Worm (Caenorhabditis elegans) whole organism, L4 larva: ENCODE results near the gene C25G4.7.

Experiments used
- F26F4.8 ChIP-seq: fragments of 200-800 bp; sonication (Bioruptor generic); conservative IDR thresholded peaks from 2 replicates; pipeline ENCODE4 v1.3.6; 2022; ENCODE audit warnings: missing genetic modification characterization, missing compliant biosample characterization
- F44E2.7 ChIP-seq: fragments of 200-800 bp; sonication (Bioruptor generic); IDR thresholded peaks from 2 replicates; pipeline ENCODE4 v2.1.2; 2022; ENCODE audit warnings: missing genetic modification characterization, missing compliant biosample characterization
- R02D3.7 ChIP-seq: fragments of 150-350 bp; sonication (generic microtip); optimal IDR thresholded peaks from 3 replicates; lab custom pipeline; 2014; ENCODE audit warnings: missing biosample characterization, missing genetic modification characterization
- T26A8.4 ChIP-seq: fragments of 200-800 bp; sonication (Bioruptor generic); IDR thresholded peaks from 2 replicates; pipeline ENCODE4 v1.3.6; 2022; ENCODE audit warnings: missing genetic modification characterization, missing compliant biosample characterization
- Y75B8A.6 ChIP-seq: fragments of 200-800 bp; sonication (Bioruptor generic); IDR thresholded peaks from 2 replicates; pipeline ENCODE4 v1.3.6; 2022; ENCODE audit warnings: missing genetic modification reagents, missing genetic modification characterization, missing compliant biosample characterization
- ama-1 ChIP-seq: fragments of 150-350 bp; optimal IDR thresholded peaks from 2 replicates; lab custom pipeline; 2014; ENCODE audit warnings: inconsistent platforms, mixed read lengths
- arid-1 ChIP-seq: fragments of 200-800 bp; sonication (Bioruptor generic); conservative IDR thresholded peaks from 2 replicates; pipeline ENCODE4 v1.3.6; 2022; ENCODE audit warnings: missing genetic modification reagents, missing genetic modification characterization, missing compliant biosample characterization
- attf-4 ChIP-seq: sonication (generic microtip); optimal IDR thresholded peaks from 3 replicates; lab custom pipeline; 2017; ENCODE audit warnings: missing biosample characterization, missing genetic modification characterization
- ceh-62 ChIP-seq: sonication (generic microtip); optimal IDR thresholded peaks from 2 replicates; lab custom pipeline; 2017; ENCODE audit warnings: missing biosample characterization, missing genetic modification characterization
- ctbp-1 ChIP-seq: fragments of 200-800 bp; sonication (Bioruptor generic); IDR thresholded peaks from 2 replicates; pipeline ENCODE4 v1.3.6; 2022; ENCODE audit warnings: missing genetic modification reagents, missing genetic modification characterization, missing compliant biosample characterization
- daf-16 ChIP-seq, 3 experiments: sonication (generic microtip); optimal IDR thresholded peaks; 2 replicates each; lab custom pipeline; 2016 to 2017; ENCODE audit warnings: missing genetic modification characterization in 3 of 3, missing genetic modification reagents in 3 of 3, mild to moderate bottlenecking in 2 of 3, missing compliant biosample characterization in 2 of 3, missing biosample characterization in 1 of 3, moderate library complexity in 1 of 3
- daf-19 ChIP-seq: fragments of 200-800 bp; sonication (Bioruptor generic); conservative IDR thresholded peaks from 2 replicates; pipeline ENCODE4 v1.3.6; 2022; ENCODE audit warnings: missing genetic modification characterization, missing compliant biosample characterization
- daf-8 ChIP-seq: fragments of 200-800 bp; sonication (Bioruptor generic); IDR thresholded peaks from 2 replicates; pipeline ENCODE4 v1.3.6; 2022; ENCODE audit warnings: missing genetic modification characterization, missing compliant biosample characterization
- dmd-6 ChIP-seq: fragments of 200-800 bp; sonication (Bioruptor generic); IDR thresholded peaks from 2 replicates; pipeline ENCODE4 v1.3.6; 2022; ENCODE audit warnings: missing genetic modification reagents, missing genetic modification characterization, missing compliant biosample characterization
- dmd-8 ChIP-seq: fragments of 200-800 bp; sonication (Bioruptor generic); IDR thresholded peaks from 2 replicates; pipeline ENCODE4 v1.3.6; 2022; ENCODE audit warnings: missing genetic modification characterization, missing compliant biosample characterization
- dmd-9 ChIP-seq: fragments of 200-800 bp; sonication (Bioruptor generic); IDR thresholded peaks from 2 replicates; pipeline ENCODE4 v1.3.6; 2022; ENCODE audit warnings: missing genetic modification reagents, missing genetic modification characterization, missing compliant biosample characterization
- duxl-1 ChIP-seq: sonication (generic microtip); optimal IDR thresholded peaks from 2 replicates; lab custom pipeline; 2016; ENCODE audit warnings: mild to moderate bottlenecking, missing genetic modification characterization, moderate library complexity, missing compliant biosample characterization; ENCODE audit not compliant: poor library complexity
- egl-27 ChIP-seq: sonication (generic microtip); optimal IDR thresholded peaks from 3 replicates; lab custom pipeline; 2017; ENCODE audit warnings: missing biosample characterization, missing genetic modification reagents, missing genetic modification characterization
- fkh-10 ChIP-seq: fragments of 150-350 bp; optimal IDR thresholded peaks from 2 replicates; lab custom pipeline; 2014; ENCODE audit warnings: missing biosample characterization, missing genetic modification reagents, missing genetic modification characterization
- gei-8 ChIP-seq: fragments of 200-800 bp; sonication (Bioruptor generic); optimal IDR thresholded peaks from 2 replicates; lab custom pipeline; 2018; ENCODE audit warnings: mild to moderate bottlenecking, missing genetic modification characterization, missing compliant biosample characterization
- hif-1 ChIP-seq, 2 experiments: sonication (generic microtip); optimal IDR thresholded peaks; 2 replicates each; lab custom pipeline; 2016 to 2017; ENCODE audit warnings: missing compliant biosample characterization in 2 of 2, missing genetic modification characterization in 2 of 2, missing genetic modification reagents in 2 of 2, missing genotype in 2 of 2, mild to moderate bottlenecking in 1 of 2
- hlh-11 ChIP-seq: fragments of 200-800 bp; sonication (Bioruptor generic); optimal IDR thresholded peaks from 2 replicates; lab custom pipeline; 2018; ENCODE audit warnings: mild to moderate bottlenecking, missing genetic modification characterization, missing compliant biosample characterization
- lin-15B ChIP-seq: fragments of 150-350 bp; sonication (generic microtip); optimal IDR thresholded peaks from 3 replicates; lab custom pipeline; 2014; ENCODE audit warnings: missing biosample characterization, missing genetic modification characterization
- lsy-2 ChIP-seq, 2 experiments: fragments of 150-350 bp in 1 of 2; sonication (generic microtip) in 1 of 2; optimal IDR thresholded peaks; 2 replicates each; lab custom pipeline; 2014 to 2017; ENCODE audit warnings: missing biosample characterization in 2 of 2, missing genetic modification characterization in 2 of 2
- madf-5 ChIP-seq, 2 experiments: fragments of 200-800 bp; sonication (Bioruptor generic); IDR thresholded peaks; 2 replicates each; pipeline ENCODE4 v1.3.6; 2022; ENCODE audit warnings: missing compliant biosample characterization in 2 of 2, missing genetic modification characterization in 2 of 2
- madf-9 ChIP-seq: fragments of 200-800 bp; sonication (Bioruptor generic); conservative IDR thresholded peaks from 2 replicates; pipeline ENCODE4 v1.3.6; 2022; ENCODE audit warnings: missing genetic modification reagents, missing genetic modification characterization, missing compliant biosample characterization
- nhr-102 ChIP-seq: sonication (generic microtip); optimal IDR thresholded peaks from 2 replicates; lab custom pipeline; 2016; ENCODE audit warnings: mild to moderate bottlenecking, missing genetic modification characterization, moderate library complexity, missing compliant biosample characterization
- nhr-111 ChIP-seq: fragments of 200-800 bp; sonication (Bioruptor generic); optimal IDR thresholded peaks from 2 replicates; lab custom pipeline; 2018; ENCODE audit warnings: mild to moderate bottlenecking, missing genetic modification characterization, missing compliant biosample characterization
- nhr-42 ChIP-seq: fragments of 200-800 bp; sonication (Bioruptor generic); IDR thresholded peaks from 2 replicates; pipeline ENCODE4 v1.3.6; 2022; ENCODE audit warnings: missing genetic modification characterization, missing compliant biosample characterization
- nhr-76 ChIP-seq: fragments of 150-350 bp; optimal IDR thresholded peaks from 2 replicates; lab custom pipeline; 2014; ENCODE audit warnings: missing biosample characterization, missing genetic modification characterization
- saeg-2 ChIP-seq: fragments of 200-800 bp; sonication (Bioruptor generic); IDR thresholded peaks from 2 replicates; pipeline ENCODE4 v1.3.6; 2022; ENCODE audit warnings: missing genetic modification reagents, missing genetic modification characterization, missing compliant biosample characterization
- sdz-12 ChIP-seq: fragments of 200-800 bp; sonication (Bioruptor generic); optimal IDR thresholded peaks from 2 replicates; lab custom pipeline; 2018; ENCODE audit warnings: mild to moderate bottlenecking, missing genetic modification characterization, missing compliant biosample characterization
- skn-1 ChIP-seq: fragments of 150-350 bp; optimal IDR thresholded peaks from 2 replicates; lab custom pipeline; 2014; ENCODE audit warnings: missing biosample characterization, missing genetic modification characterization
- tag-97 ChIP-seq: fragments of 200-800 bp; sonication (Bioruptor generic); IDR thresholded peaks from 2 replicates; pipeline ENCODE4 v1.3.6; 2022; ENCODE audit warnings: missing genetic modification characterization, missing compliant biosample characterization
- tra-1 ChIP-seq: fragments of 200-800 bp; sonication (Bioruptor generic); IDR thresholded peaks from 2 replicates; pipeline ENCODE4 v1.3.6; 2022; ENCODE audit warnings: missing genetic modification reagents, missing genetic modification characterization, missing compliant biosample characterization
- unc-130 ChIP-seq: sonication (generic microtip); optimal IDR thresholded peaks from 2 replicates; lab custom pipeline; 2016; ENCODE audit warnings: missing genetic modification reagents, missing genetic modification characterization, missing compliant biosample characterization
- unc-39 ChIP-seq: sonication (generic microtip); optimal IDR thresholded peaks from 2 replicates; lab custom pipeline; 2017; ENCODE audit warnings: missing biosample characterization, missing genetic modification characterization

The C25G4.7 gene

DNA sequence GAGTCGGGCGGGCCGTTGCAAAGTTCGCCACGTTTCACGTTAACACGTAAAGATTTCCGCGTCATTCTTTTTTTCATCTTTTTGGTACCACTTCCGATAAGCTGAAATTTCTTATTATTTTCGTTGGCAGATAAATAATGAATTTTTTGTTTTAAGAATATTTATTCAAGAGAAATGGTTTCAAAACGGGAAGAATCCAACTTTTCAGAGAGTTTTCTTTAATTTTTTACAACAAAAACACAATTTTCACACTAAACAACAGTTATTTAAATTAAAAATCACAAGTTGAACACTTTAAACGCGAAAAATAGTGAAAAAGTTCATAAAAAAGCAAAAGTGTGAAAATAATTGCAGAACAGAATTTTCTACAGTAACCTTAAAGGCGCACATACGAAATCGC lies 2.6 kb upstream of the C25G4.7 start, which contains the start of gene spe-44:
spe-44 (minus strand) TSS at position 101 of the 400 bp plus-strand sequence.
- TF ChIP-seq fkh-10 (GFP tag; lab: Kevin White, UChicago) (no peak), lsy-2 (tag; optimal IDR thresholded peaks at IDR 0.05; lab: Kevin White, UChicago) (no peak), R02D3.7 (no peak), ctbp-1 (no peak), dmd-6 (no peak), lin-15B (tag; lab: Kevin White, UChicago) (no peak), dmd-9 (GFP tag; lab: Robert Waterston, UW) (no peak), nhr-102 (tag; lab: Kevin White, UChicago) (no peak), ama-1 (lab: Kevin White, UChicago) (no peak), madf-5 (GFP tag; IDR thresholded peaks at IDR 0.05; lab: Robert Waterston, UW) (no peak), nhr-111 (GFP tag; lab: Kevin White, UChicago) (no peak), skn-1 (tag; lab: Kevin White, UChicago) (no peak), hif-1 (tag; optimal IDR thresholded peaks at IDR 0.05; lab: Kevin White, UChicago) (no peak), nhr-42 (no peak), daf-8 (GFP tag; lab: Robert Waterston, UW) (no peak), tag-97 (GFP tag; lab: Robert Waterston, UW) (no peak), attf-4 (tag; lab: Kevin White, UChicago) (no peak)

DNA sequence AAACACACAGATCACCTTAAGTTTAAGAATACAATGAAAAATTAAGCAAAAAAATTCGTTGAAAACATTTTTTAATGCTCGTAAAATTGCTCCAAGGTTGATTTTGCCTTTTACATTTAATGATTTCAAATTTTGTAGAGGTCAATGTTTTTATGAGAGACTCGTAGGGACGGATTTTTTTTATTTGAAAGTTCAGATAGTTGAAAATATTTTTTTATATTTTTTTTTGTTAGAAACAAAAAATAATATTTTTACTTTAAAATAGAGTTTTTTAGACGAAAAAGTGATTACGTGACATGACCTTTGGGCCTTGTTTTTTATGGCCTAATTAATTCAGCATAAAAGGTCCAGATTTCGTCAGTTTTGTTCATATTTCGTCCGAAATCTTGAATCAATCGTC lies 2.0 kb upstream of the C25G4.7 start, which contains the start of gene smz-1:
smz-1 (plus strand) TSS at position 301 of the 400 bp plus-strand sequence.
- TF ChIP-seq dmd-8 (GFP tag; lab: Robert Waterston, UW), result no peak
- no peak for TF ChIP-seq sdz-12 (GFP tag; lab: Kevin White, UChicago)
- TF ChIP-seq Y75B8A.6 (GFP tag; lab: Robert Waterston, UW), result no peak
- no peak for TF ChIP-seq unc-39 (tag; lab: Kevin White, UChicago)
- no peak for TF ChIP-seq tra-1 (GFP tag; lab: Robert Waterston, UW)
- no peak for TF ChIP-seq ceh-62 (tag; lab: Kevin White, UChicago)
- no peak for TF ChIP-seq attf-4 (tag; lab: Kevin White, UChicago)
- TF ChIP-seq dmd-9 (GFP tag; lab: Robert Waterston, UW), result no peak
- TF ChIP-seq daf-19, result no peak
- TF ChIP-seq daf-16 (GFP tag; optimal IDR thresholded peaks at IDR 0.05; lab: Kevin White, UChicago), result no peak
- TF ChIP-seq daf-16 (tag; optimal IDR thresholded peaks at IDR 0.05; lab: Kevin White, UChicago), result no peak
- TF ChIP-seq hlh-11 (tag; lab: Kevin White, UChicago), result no peak
- no peak for TF ChIP-seq dmd-6
- no peak for TF ChIP-seq saeg-2
- no peak for TF ChIP-seq egl-27 (tag; lab: Kevin White, UChicago)
- no peak for TF ChIP-seq F26F4.8 (GFP tag; lab: Robert Waterston, UW)
- no peak for TF ChIP-seq duxl-1

DNA sequence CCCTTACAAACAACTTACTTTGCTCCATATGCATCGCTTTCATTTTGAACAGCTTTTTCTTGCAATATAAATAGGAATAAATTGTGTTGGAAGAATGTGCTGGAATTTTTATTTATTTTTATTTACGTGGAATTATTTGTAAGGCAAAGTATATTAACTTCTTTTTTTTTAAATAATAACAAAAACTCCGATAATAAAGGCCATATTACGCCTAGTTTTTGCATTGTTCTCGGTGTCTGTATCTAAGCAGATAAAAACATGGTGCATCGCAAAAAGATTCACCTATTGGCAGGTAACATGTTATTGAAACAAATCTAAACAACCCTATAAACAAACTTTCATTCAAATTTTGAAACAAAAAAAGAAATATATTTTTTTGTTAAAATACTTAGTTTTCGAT lies 6.7 kb downstream of the C25G4.7 start, which contains the start of gene C25G4.8:
C25G4.8 (minus strand) TSS at position 101 of the 400 bp plus-strand sequence.
- TF ChIP-seq unc-130 (GFP tag; lab: Kevin White, UChicago), result no peak
- no peak for TF ChIP-seq arid-1 (GFP tag; lab: Robert Waterston, UW)
- no peak for TF ChIP-seq gei-8 (GFP tag; lab: Kevin White, UChicago)
- TF ChIP-seq madf-9 (GFP tag; lab: Robert Waterston, UW), result no peak
- no peak for TF ChIP-seq unc-39 (tag; lab: Kevin White, UChicago)
- TF ChIP-seq nhr-76 (tag; lab: Kevin White, UChicago), result no peak
- no peak for TF ChIP-seq T26A8.4 (GFP tag; lab: Robert Waterston, UW)
- no peak for TF ChIP-seq attf-4 (tag; lab: Kevin White, UChicago)
- no peak for TF ChIP-seq dmd-8 (GFP tag; lab: Robert Waterston, UW)
- TF ChIP-seq ama-1 (lab: Kevin White, UChicago), result no peak
- no peak for TF ChIP-seq hif-1 (tag; optimal IDR thresholded peaks at IDR 0.05; lab: Kevin White, UChicago)
- TF ChIP-seq F44E2.7 (GFP tag; lab: Robert Waterston, UW), result no peak
